Worm (Caenorhabditis elegans): ENCODE data around the gene gsp-1.

DNA sequence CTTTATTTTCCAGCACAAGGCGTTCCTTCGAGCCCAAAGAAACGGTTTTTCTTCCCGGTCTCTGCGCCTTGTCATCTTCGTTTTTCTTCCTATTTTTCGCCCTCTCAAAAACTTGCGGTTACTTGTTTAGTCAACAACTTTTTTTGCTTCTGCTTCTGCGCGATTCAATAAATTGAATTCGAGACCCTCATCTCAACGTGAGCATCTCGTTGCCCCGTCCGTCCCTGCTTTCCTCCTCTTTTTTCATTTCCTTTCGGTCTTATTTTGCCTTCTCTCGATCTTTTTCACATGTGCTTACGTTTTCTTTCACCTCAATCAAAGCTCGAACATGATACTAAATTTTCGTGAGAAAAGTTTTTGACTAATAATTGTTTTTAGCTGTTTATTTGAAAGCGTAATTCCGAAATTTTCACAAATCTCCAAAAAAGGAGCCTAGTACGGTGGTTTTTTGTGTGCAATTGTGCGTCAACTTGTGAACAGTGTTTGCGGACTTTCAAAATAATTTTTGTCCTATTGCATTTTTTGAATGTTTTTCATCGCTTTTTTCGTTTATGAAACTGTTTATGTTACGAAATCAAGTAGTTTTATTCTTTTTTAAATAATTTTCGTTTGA, 2.1 kb upstream of the gsp-1 start:
- TF ChIP-seq ama-1 (optimal IDR thresholded peaks at IDR 0.05): no peak
- TF ChIP-seq ets-7 (tag; optimal IDR thresholded peaks at IDR 0.05): no peak
- no peak for TF ChIP-seq tbx-11 (GFP tag; IDR thresholded peaks at IDR 0.05)
- no peak for TF ChIP-seq tbx-37 (GFP tag; conservative IDR thresholded peaks at IDR 0.05)
- no peak for TF ChIP-seq aly-1 (tag; optimal IDR thresholded peaks at IDR 0.05)
- TF ChIP-seq hnd-1 (tag; optimal IDR thresholded peaks at IDR 0.05): no peak
- no peak for TF ChIP-seq hmg-4 (GFP tag; optimal IDR thresholded peaks at IDR 0.05)
- TF ChIP-seq tra-4 (tag; optimal IDR thresholded peaks at IDR 0.05): no peak

All from whole organism, early embryonic.